Fruit fly (Drosophila melanogaster) whole organism, embryonic: ENCODE data around the gene Iru.

Source experiments
- Abd-B ChIP-seq: fragments of 200-800 bp; sonication (Bioruptor generic); optimal IDR thresholded peaks from 2 replicates; lab custom pipeline; 2018; ENCODE audit warnings: missing biosample characterization, mild to moderate bottlenecking, missing genetic modification characterization, moderate library complexity
- Atf3 ChIP-seq: fragments of 200-800 bp; sonication (Bioruptor generic); optimal IDR thresholded peaks from 3 replicates; lab custom pipeline; 2016; ENCODE audit warnings: missing biosample characterization, missing genetic modification characterization
- Bteb2 ChIP-seq: fragments of 200-800 bp; sonication (Bioruptor generic); optimal IDR thresholded peaks from 2 replicates; lab custom pipeline; 2016; ENCODE audit warnings: missing biosample characterization, missing genetic modification characterization
- C15 ChIP-seq: fragments of 200-800 bp; sonication (Bioruptor generic); IDR thresholded peaks from 3 replicates; pipeline ENCODE4 v1.3.6; 2022; ENCODE audit warnings: missing biosample characterization, missing genetic modification characterization
- CG10147 ChIP-seq: fragments of 200-800 bp; sonication (Bioruptor generic); optimal IDR thresholded peaks from 2 replicates; lab custom pipeline; 2019; ENCODE audit warnings: missing biosample characterization, mild to moderate bottlenecking, missing genetic modification characterization, moderate library complexity
- CG10366 ChIP-seq: fragments of 200-800 bp; sonication (Bioruptor generic); IDR thresholded peaks from 2 replicates; pipeline ENCODE4 v1.3.6; 2022; ENCODE audit warnings: missing biosample characterization, missing genetic modification characterization
- CG15479 ChIP-seq: fragments of 200-800 bp; sonication (Bioruptor generic); optimal IDR thresholded peaks from 3 replicates; lab custom pipeline; 2019; ENCODE audit warnings: missing biosample characterization, mild to moderate bottlenecking, missing genetic modification characterization, moderate library complexity
- CG15696 ChIP-seq: fragments of 200-800 bp; sonication (Bioruptor generic); optimal IDR thresholded peaks from 2 replicates; lab custom pipeline; 2019; ENCODE audit warnings: missing biosample characterization, mild to moderate bottlenecking, missing genetic modification characterization, moderate library complexity
- CG1832 ChIP-seq: fragments of 200-800 bp; sonication (Bioruptor generic); optimal IDR thresholded peaks from 2 replicates; lab custom pipeline; 2017; ENCODE audit warnings: missing biosample characterization, mild to moderate bottlenecking, missing genetic modification characterization, inconsistent platforms
- CG18764 ChIP-seq: fragments of 200-800 bp; sonication (Bioruptor generic); optimal IDR thresholded peaks from 3 replicates; lab custom pipeline; 2016; ENCODE audit warnings: missing biosample characterization, missing genetic modification characterization
- CG2129 ChIP-seq: fragments of 200-800 bp; sonication (Bioruptor generic); IDR thresholded peaks from 2 replicates; pipeline ENCODE4 v1.3.6; 2022; ENCODE audit warnings: missing biosample characterization, missing genetic modification characterization; ENCODE audit not compliant: partially characterized antibody
- CG3838 ChIP-seq: fragments of 200-800 bp; sonication (Bioruptor generic); optimal IDR thresholded peaks from 3 replicates; lab custom pipeline; 2016; ENCODE audit warnings: missing biosample characterization, missing genetic modification characterization
- CG4617 ChIP-seq: fragments of 200-800 bp; sonication (Bioruptor generic); optimal IDR thresholded peaks from 3 replicates; lab custom pipeline; 2016; ENCODE audit warnings: missing biosample characterization, missing genetic modification characterization, borderline replicate concordance
- CG7372 ChIP-seq: fragments of 200-800 bp; sonication (Bioruptor generic); IDR thresholded peaks from 2 replicates; pipeline ENCODE4 v1.3.6; 2022; ENCODE audit warnings: missing biosample characterization, missing genetic modification characterization
- CG7839 ChIP-seq: fragments of 200-800 bp; sonication (Bioruptor generic); optimal IDR thresholded peaks from 3 replicates; lab custom pipeline; 2018; ENCODE audit warnings: missing biosample characterization, mild to moderate bottlenecking, missing genetic modification characterization, moderate library complexity
- CG8281 ChIP-seq: fragments of 200-800 bp; sonication (Bioruptor generic); optimal IDR thresholded peaks from 2 replicates; lab custom pipeline; 2018; ENCODE audit warnings: missing biosample characterization, mild to moderate bottlenecking, missing genetic modification characterization, moderate library complexity
- CG8388 ChIP-seq: fragments of 200-800 bp; sonication (Bioruptor generic); optimal IDR thresholded peaks from 2 replicates; lab custom pipeline; 2019; ENCODE audit warnings: missing biosample characterization, mild to moderate bottlenecking, missing genetic modification characterization, moderate library complexity
- CG8924 ChIP-seq: fragments of 200-800 bp; optimal IDR thresholded peaks from 3 replicates; lab custom pipeline; 2019; ENCODE audit warnings: missing biosample characterization, mild to moderate bottlenecking, missing genetic modification characterization, moderate library complexity
- Chrac-16 ChIP-seq: fragments of 200-800 bp; sonication (Bioruptor generic); optimal IDR thresholded peaks from 3 replicates; lab custom pipeline; 2016; ENCODE audit warnings: missing biosample characterization, missing genetic modification characterization
- D ChIP-seq, 2 experiments: fragments of 200-800 bp in 1 of 2; fragments of >200 bp in 1 of 2; sonication (Bioruptor generic) in 1 of 2; optimal IDR thresholded peaks; 2 replicates in 1 of 2; 3 replicates in 1 of 2; lab custom pipeline; 2017; ENCODE audit warnings: mild to moderate bottlenecking in 1 of 2, missing biosample characterization in 1 of 2, missing genetic modification characterization in 1 of 2, missing genetic modification reagents in 1 of 2
- D19B ChIP-seq: fragments of 200-800 bp; sonication (Bioruptor generic); optimal IDR thresholded peaks from 2 replicates; lab custom pipeline; 2017; ENCODE audit warnings: missing biosample characterization, mild to moderate bottlenecking, missing genetic modification characterization
- Fer2 ChIP-seq: fragments of 200-800 bp; sonication (Bioruptor generic); optimal IDR thresholded peaks from 2 replicates; lab custom pipeline; 2018; ENCODE audit warnings: missing biosample characterization, mild to moderate bottlenecking, missing genetic modification characterization, moderate library complexity
- H2.0 ChIP-seq: fragments of 200-800 bp; sonication (Bioruptor generic); IDR thresholded peaks from 2 replicates; pipeline ENCODE4 v1.3.6; 2022; ENCODE audit warnings: missing biosample characterization, missing genetic modification characterization
- MBD-R2 ChIP-seq: fragments of 200-800 bp; sonication (Bioruptor generic); IDR thresholded peaks from 2 replicates; pipeline ENCODE4 v1.3.6; 2022; ENCODE audit warnings: missing biosample characterization, missing genetic modification characterization
- MTF-1 ChIP-seq: fragments of 200-800 bp; sonication (Bioruptor generic); optimal IDR thresholded peaks from 2 replicates; lab custom pipeline; 2018; ENCODE audit warnings: missing biosample characterization, mild to moderate bottlenecking, missing genetic modification characterization, borderline replicate concordance
- Mad ChIP-seq: fragments of 200-800 bp; sonication (Bioruptor generic); optimal IDR thresholded peaks from 2 replicates; lab custom pipeline; 2016; ENCODE audit warnings: missing biosample characterization, missing genetic modification characterization
- Max ChIP-seq: fragments of 200-800 bp; sonication (Bioruptor generic); optimal IDR thresholded peaks from 2 replicates; lab custom pipeline; 2016; ENCODE audit warnings: missing biosample characterization, mild to moderate bottlenecking, missing genetic modification characterization
- Mes4 ChIP-seq: fragments of 200-800 bp; sonication (Bioruptor generic); optimal IDR thresholded peaks from 2 replicates; lab custom pipeline; 2016; ENCODE audit warnings: missing biosample characterization, missing genetic modification characterization
- NC2β ChIP-seq: fragments of 200-800 bp; sonication (Bioruptor generic); optimal IDR thresholded peaks from 2 replicates; lab custom pipeline; 2016; ENCODE audit warnings: missing biosample characterization, missing genetic modification characterization
- Neu2 ChIP-seq: fragments of 200-800 bp; sonication (Bioruptor generic); optimal IDR thresholded peaks from 3 replicates; lab custom pipeline; 2016; ENCODE audit warnings: missing biosample characterization, missing genetic modification characterization, borderline replicate concordance
- Ptx1 ChIP-seq: fragments of 200-800 bp; sonication (Bioruptor generic); IDR thresholded peaks from 2 replicates; pipeline ENCODE4 v1.3.6; 2022; ENCODE audit warnings: missing biosample characterization, missing genetic modification characterization
- Sry-β ChIP-seq: fragments of 200-800 bp; sonication (Bioruptor generic); optimal IDR thresholded peaks from 2 replicates; lab custom pipeline; 2018; ENCODE audit warnings: missing biosample characterization, mild to moderate bottlenecking, missing genetic modification characterization, moderate library complexity
- ac ChIP-seq: fragments of 200-800 bp; sonication (Bioruptor generic); optimal IDR thresholded peaks from 3 replicates; lab custom pipeline; 2017; ENCODE audit warnings: missing biosample characterization, mild to moderate bottlenecking, missing genetic modification characterization
- al ChIP-seq: fragments of 200-800 bp; sonication (Bioruptor generic); IDR thresholded peaks from 2 replicates; pipeline ENCODE4 v1.3.6; 2022; ENCODE audit warnings: missing biosample characterization, missing genetic modification characterization
- br ChIP-seq: fragments of >200 bp; optimal IDR thresholded peaks from 2 replicates; lab custom pipeline; 2017
- dmrt11E ChIP-seq: fragments of 200-800 bp; sonication (Bioruptor generic); optimal IDR thresholded peaks from 3 replicates; lab custom pipeline; 2018; ENCODE audit warnings: missing biosample characterization, mild to moderate bottlenecking, missing genetic modification characterization, moderate library complexity
- ftz-f1 ChIP-seq: fragments of 200-800 bp; sonication (Bioruptor generic); optimal IDR thresholded peaks from 2 replicates; lab custom pipeline; 2016; ENCODE audit warnings: missing biosample characterization, missing genetic modification characterization
- gsb ChIP-seq: fragments of 200-800 bp; sonication (Bioruptor generic); IDR thresholded peaks from 2 replicates; pipeline ENCODE4 v1.3.6; 2022; ENCODE audit warnings: missing biosample characterization, missing genetic modification characterization
- her ChIP-seq: fragments of 200-800 bp; sonication (Bioruptor generic); optimal IDR thresholded peaks from 2 replicates; lab custom pipeline; 2016; ENCODE audit warnings: missing biosample characterization, missing genetic modification characterization
- hkb ChIP-seq, 2 experiments: fragments of 200-800 bp in 1 of 2; fragments of >200 bp in 1 of 2; sonication (Bioruptor generic) in 1 of 2; IDR thresholded peaks in 1 of 2; optimal IDR thresholded peaks in 1 of 2; 2 replicates each; pipeline versions ENCODE4 v1.3.6 to Lab custom; 2017 to 2022; ENCODE audit warnings: missing biosample characterization in 1 of 2, missing genetic modification characterization in 1 of 2
- kni ChIP-seq: fragments of 200-800 bp; sonication (Bioruptor generic); optimal IDR thresholded peaks from 3 replicates; lab custom pipeline; 2017; ENCODE audit warnings: mild to moderate bottlenecking, missing biosample characterization, missing genetic modification reagents, missing genetic modification characterization
- odd ChIP-seq: fragments of 200-800 bp; sonication (Bioruptor generic); optimal IDR thresholded peaks from 2 replicates; lab custom pipeline; 2017; ENCODE audit warnings: missing biosample characterization, mild to moderate bottlenecking, missing genetic modification characterization
- pho ChIP-seq: fragments of 200-800 bp; sonication (Bioruptor generic); optimal IDR thresholded peaks from 2 replicates; lab custom pipeline; 2016; ENCODE audit warnings: missing biosample characterization, missing genetic modification characterization
- pita ChIP-seq: fragments of 200-800 bp; sonication (Bioruptor generic); optimal IDR thresholded peaks from 2 replicates; lab custom pipeline; 2017; ENCODE audit warnings: missing biosample characterization, mild to moderate bottlenecking, missing genetic modification characterization
- pum ChIP-seq: fragments of 200-800 bp; sonication (Bioruptor generic); optimal IDR thresholded peaks from 2 replicates; lab custom pipeline; 2016; ENCODE audit warnings: missing biosample characterization, missing genetic modification characterization
- pzg ChIP-seq: fragments of 200-800 bp; sonication (Bioruptor generic); optimal IDR thresholded peaks from 3 replicates; lab custom pipeline; 2018; ENCODE audit warnings: missing biosample characterization, mild to moderate bottlenecking, missing genetic modification characterization, moderate library complexity
- repo ChIP-seq: fragments of 200-800 bp; sonication (Bioruptor generic); optimal IDR thresholded peaks from 2 replicates; lab custom pipeline; 2016; ENCODE audit warnings: missing biosample characterization, missing genetic modification characterization
- sob ChIP-seq: fragments of 200-800 bp; sonication (Bioruptor generic); IDR thresholded peaks from 2 replicates; pipeline ENCODE4 v1.3.6; 2022; ENCODE audit warnings: missing biosample characterization, missing genetic modification characterization
- twi ChIP-seq: fragments of 200-800 bp; optimal IDR thresholded peaks from 2 replicates; lab custom pipeline; 2019; ENCODE audit warnings: missing biosample characterization, mild to moderate bottlenecking, missing genetic modification characterization, moderate library complexity

Iru gene

DNA sequence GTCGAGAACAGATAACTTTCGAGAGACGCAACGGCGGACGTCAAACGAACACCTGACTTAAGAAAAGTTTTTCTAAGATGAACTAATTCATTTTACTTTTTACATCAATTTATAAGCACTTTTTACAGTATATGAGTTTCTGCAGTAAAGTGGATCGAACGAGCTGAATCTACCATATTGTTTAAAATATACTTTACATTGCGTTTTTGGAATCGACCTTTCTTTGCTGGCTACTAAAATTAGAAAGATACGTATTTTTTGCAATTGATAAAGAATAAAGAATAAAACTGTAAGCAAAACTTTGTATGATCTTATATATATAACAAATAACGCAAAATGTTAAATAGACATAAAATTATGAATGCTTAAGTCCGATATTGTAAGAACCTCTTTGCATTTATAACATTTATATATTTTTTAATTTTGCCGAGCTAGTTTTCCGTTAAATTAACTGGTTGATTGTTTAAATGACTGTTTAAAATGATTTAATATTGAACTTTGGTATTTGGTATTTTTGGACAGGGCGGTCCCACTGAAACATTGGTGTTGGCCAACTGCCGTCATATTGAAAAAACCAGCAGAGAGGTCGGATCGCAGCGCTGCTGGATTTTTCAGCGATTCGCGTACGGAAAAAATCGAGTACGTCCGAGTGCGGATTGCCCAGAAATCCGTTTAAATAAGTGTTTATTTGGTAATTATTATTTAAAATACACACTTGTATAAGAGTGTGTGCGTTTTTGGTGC is 45.9 kb downstream of the Iru start, which contains the start of gene Kdm2 (continued):
- TF ChIP-seq kni (GFP tag; lab: Kevin White, UChicago) (no peak), CG8281 (tag; lab: Kevin White, UChicago) (peak; percentile 18), pita (GFP tag; lab: Kevin White, UChicago) (no peak), Mad (no peak), Neu2 (GFP tag; lab: Kevin White, UChicago) (no peak), Abd-B (no peak), Mes4 (no peak), MTF-1 (GFP tag; lab: Kevin White, UChicago) (peak; percentile 63), CG4617 (GFP tag; lab: Kevin White, UChicago) (peak; percentile 48), CG2129 (no peak), MBD-R2 (no peak), dmrt11E (tag; lab: Kevin White, UChicago) (no peak), gsb (GFP tag; lab: Robert Waterston, UW) (no peak), CG15479 (GFP tag; lab: Kevin White, UChicago) (no peak), hkb (optimal IDR thresholded peaks at IDR 0.05; lab: Kevin White, UChicago) (no peak), hkb (GFP tag; IDR thresholded peaks at IDR 0.05; lab: Robert Waterston, UW) (no peak), odd (peak; percentile 40), H2.0 (GFP tag; lab: Robert Waterston, UW) (no peak), sob (GFP tag; lab: Robert Waterston, UW) (no peak), Max (peak; percentile 14), CG7372 (no peak), Fer2 (no peak), CG15696 (tag; lab: Kevin White, UChicago) (no peak), D (optimal IDR thresholded peaks at IDR 0.05; lab: Kevin White, UChicago) (no peak), D (GFP tag; optimal IDR thresholded peaks at IDR 0.05; lab: Kevin White, UChicago) (no peak), CG1832 (GFP tag; lab: Kevin White, UChicago) (no peak), pum (GFP tag; lab: Kevin White, UChicago) (no peak), ac (GFP tag; lab: Kevin White, UChicago) (no peak), twi (tag; lab: Kevin White, UChicago) (peak; percentile 0), pho (GFP tag; lab: Kevin White, UChicago) (no peak), NC2β (GFP tag; lab: Kevin White, UChicago) (no peak), Atf3 (GFP tag; lab: Kevin White, UChicago) (no peak), Sry-β (no peak), br (no peak), CG8924 (peak; percentile 66), repo (GFP tag; lab: Kevin White, UChicago) (no peak), Ptx1 (GFP tag; lab: Robert Waterston, UW) (no peak), ftz-f1 (GFP tag; lab: Kevin White, UChicago) (no peak), CG8388 (GFP tag; lab: Kevin White, UChicago) (no peak), CG3838 (GFP tag; lab: Kevin White, UChicago) (no peak), CG7839 (tag; lab: Kevin White, UChicago) (peak; percentile 31), CG18764 (no peak), D19B (GFP tag; lab: Kevin White, UChicago) (no peak), CG10366 (no peak), Chrac-16 (GFP tag; lab: Kevin White, UChicago) (no peak), pzg (GFP tag; lab: Kevin White, UChicago) (peak; percentile 67), al (no peak), Bteb2 (GFP tag; lab: Kevin White, UChicago) (no peak), C15 (GFP tag; lab: Robert Waterston, UW) (no peak), CG10147 (no peak), her (GFP tag; lab: Kevin White, UChicago) (no peak)
